Fruit fly (Drosophila melanogaster) whole organism, embryonic: Measurements from ENCODE around the gene CG5096.

Experiments used
- Asciz ChIP-seq: fragments of 200-800 bp; sonication (Bioruptor generic); optimal IDR thresholded peaks from 2 replicates; lab custom pipeline; 2017; ENCODE audit warnings: missing biosample characterization, mild to moderate bottlenecking, missing genetic modification characterization, missing genetic modification reagents
- Atf-2 ChIP-seq: fragments of 200-800 bp; sonication (Bioruptor generic); optimal IDR thresholded peaks from 2 replicates; lab custom pipeline; 2016; ENCODE audit warnings: missing biosample characterization, missing genetic modification characterization
- Awh ChIP-seq: fragments of 200-800 bp; sonication (Bioruptor generic); IDR thresholded peaks from 2 replicates; pipeline ENCODE4, ENCODE4 v1.3.6; 2022; ENCODE audit warnings: missing biosample characterization, missing genetic modification characterization
- BtbVII ChIP-seq: fragments of 200-800 bp; sonication (Bioruptor generic); optimal IDR thresholded peaks from 3 replicates; lab custom pipeline; 2017; ENCODE audit warnings: missing biosample characterization, mild to moderate bottlenecking, missing genetic modification characterization
- CG10979 ChIP-seq: fragments of 200-800 bp; sonication (Bioruptor generic); optimal IDR thresholded peaks from 2 replicates; lab custom pipeline; 2018; ENCODE audit warnings: missing biosample characterization, mild to moderate bottlenecking, missing genetic modification characterization, moderate library complexity
- CG11093 ChIP-seq: fragments of 200-800 bp; sonication (Bioruptor generic); IDR thresholded peaks from 3 replicates; pipeline ENCODE4 v1.3.6; 2022; ENCODE audit warnings: missing biosample characterization, missing genetic modification characterization
- CG11723 ChIP-seq: fragments of 200-800 bp; sonication (Bioruptor generic); optimal IDR thresholded peaks from 2 replicates; lab custom pipeline; 2017; ENCODE audit warnings: missing biosample characterization, mild to moderate bottlenecking, missing genetic modification characterization
- CG13624 ChIP-seq: fragments of 200-800 bp; sonication (Bioruptor generic); optimal IDR thresholded peaks from 2 replicates; lab custom pipeline; 2016; ENCODE audit warnings: missing biosample characterization, missing genetic modification characterization
- CG16779 ChIP-seq: fragments of 200-800 bp; sonication (Bioruptor generic); IDR thresholded peaks from 2 replicates; pipeline ENCODE4 v1.3.6; 2022; ENCODE audit warnings: missing biosample characterization, missing genetic modification characterization
- CG34376 ChIP-seq: fragments of 200-800 bp; sonication (Bioruptor generic); optimal IDR thresholded peaks from 2 replicates; lab custom pipeline; 2018; ENCODE audit warnings: missing biosample characterization, mild to moderate bottlenecking, missing genetic modification characterization
- CG4820 ChIP-seq: fragments of 200-800 bp; sonication (Bioruptor generic); optimal IDR thresholded peaks from 3 replicates; lab custom pipeline; 2016; ENCODE audit warnings: missing biosample characterization, missing genetic modification characterization
- CG6813 ChIP-seq: fragments of 200-800 bp; sonication (Bioruptor generic); optimal IDR thresholded peaks from 2 replicates; lab custom pipeline; 2017; ENCODE audit warnings: missing biosample characterization, missing genetic modification characterization, mild to moderate bottlenecking, moderate library complexity, missing genetic modification reagents
- CG7372 ChIP-seq: fragments of 200-800 bp; sonication (Bioruptor generic); IDR thresholded peaks from 2 replicates; pipeline ENCODE4 v1.3.6; 2022; ENCODE audit warnings: missing biosample characterization, missing genetic modification characterization
- CG9727 ChIP-seq: fragments of 200-800 bp; sonication (Bioruptor generic); optimal IDR thresholded peaks from 3 replicates; lab custom pipeline; 2017; ENCODE audit warnings: missing biosample characterization, mild to moderate bottlenecking, missing genetic modification characterization
- Camta ChIP-seq: fragments of 200-800 bp; sonication (Bioruptor generic); optimal IDR thresholded peaks from 2 replicates; lab custom pipeline; 2016; ENCODE audit warnings: missing biosample characterization, missing genetic modification characterization
- D19A ChIP-seq: fragments of 200-800 bp; optimal IDR thresholded peaks from 3 replicates; lab custom pipeline; 2019; ENCODE audit warnings: missing biosample characterization, mild to moderate bottlenecking, missing genetic modification characterization, moderate library complexity
- Dbx ChIP-seq: fragments of 200-800 bp; sonication (Bioruptor generic); IDR thresholded peaks from 3 replicates; pipeline ENCODE4 v1.3.6; 2022; ENCODE audit warnings: missing biosample characterization, missing genetic modification characterization
- Dfd ChIP-seq, 2 experiments: fragments of >200 bp; optimal IDR thresholded peaks; 2 replicates each; lab custom pipeline; 2017; ENCODE audit warnings: missing biosample characterization in 2 of 2, missing genetic modification characterization in 2 of 2
- Dref ChIP-seq: fragments of 200-800 bp; sonication (Bioruptor generic); IDR thresholded peaks from 2 replicates; pipeline ENCODE4 v1.3.6; 2022; ENCODE audit warnings: missing biosample characterization, missing genetic modification characterization
- E2f1 ChIP-seq: fragments of 200-800 bp; sonication (Bioruptor generic); IDR thresholded peaks from 2 replicates; pipeline ENCODE4 v1.3.6; 2022; ENCODE audit warnings: missing biosample characterization, missing genetic modification characterization
- H2.0 ChIP-seq: fragments of 200-800 bp; sonication (Bioruptor generic); IDR thresholded peaks from 2 replicates; pipeline ENCODE4 v1.3.6; 2022; ENCODE audit warnings: missing biosample characterization, missing genetic modification characterization
- HLH54F ChIP-seq: fragments of 200-800 bp; sonication (Bioruptor generic); optimal IDR thresholded peaks from 3 replicates; lab custom pipeline; 2016; ENCODE audit warnings: missing biosample characterization, missing genetic modification characterization
- Hsf ChIP-seq: fragments of 200-800 bp; sonication (Bioruptor generic); optimal IDR thresholded peaks from 3 replicates; lab custom pipeline; 2016; ENCODE audit warnings: missing biosample characterization, missing genetic modification characterization
- Jarid2 ChIP-seq: fragments of 200-800 bp; sonication (Bioruptor generic); optimal IDR thresholded peaks from 3 replicates; lab custom pipeline; 2017; ENCODE audit warnings: mild to moderate bottlenecking, missing biosample characterization, missing genetic modification reagents, missing genetic modification characterization
- Kr ChIP-seq: fragments of 200-800 bp; sonication (Bioruptor generic); optimal IDR thresholded peaks from 2 replicates; lab custom pipeline; 2017; ENCODE audit warnings: missing biosample characterization, mild to moderate bottlenecking, missing genetic modification characterization
- Lim3 ChIP-seq: fragments of 200-800 bp; sonication (Bioruptor generic); IDR thresholded peaks from 2 replicates; pipeline ENCODE4 v1.3.6; 2022; ENCODE audit warnings: missing biosample characterization, missing genetic modification characterization
- Optix ChIP-seq: fragments of 200-800 bp; sonication (Bioruptor generic); IDR thresholded peaks from 3 replicates; pipeline ENCODE4 v1.3.6; 2022; ENCODE audit warnings: missing biosample characterization, missing genetic modification characterization
- Pdp1 ChIP-seq, 2 experiments: fragments of 200-800 bp; sonication (Bioruptor generic); optimal IDR thresholded peaks; 3 replicates each; lab custom pipeline; 2016; ENCODE audit warnings: missing biosample characterization in 2 of 2, missing genetic modification characterization in 2 of 2, mild to moderate bottlenecking in 1 of 2, moderate library complexity in 1 of 2
- Poxn ChIP-seq: fragments of 200-800 bp; sonication (Bioruptor generic); IDR thresholded peaks from 2 replicates; pipeline ENCODE4 v1.3.6; 2022; ENCODE audit warnings: missing biosample characterization, missing genetic modification characterization
- Scr ChIP-seq: fragments of 200-800 bp; sonication (Bioruptor generic); IDR thresholded peaks from 2 replicates; pipeline ENCODE4 v1.3.6; 2022; ENCODE audit warnings: missing biosample characterization, missing genetic modification characterization; ENCODE audit not compliant: partially characterized antibody
- Sry-β ChIP-seq: fragments of 200-800 bp; sonication (Bioruptor generic); optimal IDR thresholded peaks from 2 replicates; lab custom pipeline; 2018; ENCODE audit warnings: missing biosample characterization, mild to moderate bottlenecking, missing genetic modification characterization, moderate library complexity
- Xrp1 ChIP-seq: fragments of 200-800 bp; sonication (Bioruptor generic); IDR thresholded peaks from 2 replicates; pipeline ENCODE4 v1.3.6; 2022; ENCODE audit warnings: missing biosample characterization, missing genetic modification characterization
- abd-A ChIP-seq: fragments of 200-800 bp; sonication (Bioruptor generic); optimal IDR thresholded peaks from 3 replicates; lab custom pipeline; 2019; ENCODE audit warnings: missing biosample characterization, mild to moderate bottlenecking, missing genetic modification characterization, moderate library complexity
- ara ChIP-seq: fragments of 200-800 bp; sonication (Bioruptor generic); IDR thresholded peaks from 2 replicates; pipeline ENCODE4 v1.3.6; 2022; ENCODE audit warnings: missing biosample characterization, missing genetic modification characterization
- ase ChIP-seq: fragments of 200-800 bp; sonication (Bioruptor generic); IDR thresholded peaks from 3 replicates; pipeline ENCODE4 v1.3.6; 2022; ENCODE audit warnings: missing biosample characterization, missing genetic modification characterization
- bigmax ChIP-seq: fragments of 200-800 bp; sonication (Bioruptor generic); optimal IDR thresholded peaks from 2 replicates; lab custom pipeline; 2018; ENCODE audit warnings: missing biosample characterization, mild to moderate bottlenecking, missing genetic modification characterization
- bowl ChIP-seq: fragments of 200-800 bp; sonication (Bioruptor generic); IDR thresholded peaks from 2 replicates; pipeline ENCODE4 v1.3.6; 2022; ENCODE audit warnings: missing biosample characterization, missing genetic modification characterization
- bsh ChIP-seq, 2 experiments: fragments of 200-800 bp; sonication (Bioruptor generic); optimal IDR thresholded peaks; 2 replicates each; lab custom pipeline; 2017 to 2018; ENCODE audit warnings: mild to moderate bottlenecking in 2 of 2, missing biosample characterization in 2 of 2, missing genetic modification characterization in 2 of 2, moderate library complexity in 1 of 2
- chinmo ChIP-seq: fragments of 200-800 bp; sonication (Bioruptor generic); IDR thresholded peaks from 4 replicates; pipeline ENCODE4 v1.3.6; 2022; ENCODE audit warnings: missing biosample characterization, missing genetic modification characterization; ENCODE audit not compliant: partially characterized antibody
- chm ChIP-seq: fragments of 200-800 bp; sonication (Bioruptor generic); IDR thresholded peaks from 2 replicates; pipeline ENCODE4 v1.3.6; 2022; ENCODE audit warnings: missing biosample characterization, missing genetic modification characterization
- da ChIP-seq: fragments of 200-800 bp; sonication (Bioruptor generic); optimal IDR thresholded peaks from 2 replicates; lab custom pipeline; 2016; ENCODE audit warnings: missing biosample characterization, missing genetic modification characterization
- dimm ChIP-seq: fragments of 200-800 bp; sonication (Bioruptor generic); IDR thresholded peaks from 2 replicates; pipeline ENCODE4 v1.3.6; 2022; ENCODE audit warnings: missing biosample characterization, missing genetic modification characterization
- dmrt99B ChIP-seq: fragments of 200-800 bp; sonication (Bioruptor generic); optimal IDR thresholded peaks from 2 replicates; lab custom pipeline; 2018; ENCODE audit warnings: missing biosample characterization, mild to moderate bottlenecking, missing genetic modification characterization, moderate library complexity
- dpn ChIP-seq, 2 experiments: fragments of 200-800 bp; sonication (Bioruptor generic); optimal IDR thresholded peaks; 3 replicates each; lab custom pipeline; 2016; ENCODE audit warnings: missing biosample characterization in 2 of 2, missing genetic modification characterization in 2 of 2
- en ChIP-seq: fragments of 200-800 bp; sonication (Bioruptor generic); optimal IDR thresholded peaks from 2 replicates; lab custom pipeline; 2016; ENCODE audit warnings: missing biosample characterization, missing genetic modification characterization
- fd64A ChIP-seq: fragments of 200-800 bp; sonication (Bioruptor generic); optimal IDR thresholded peaks from 3 replicates; lab custom pipeline; 2018; ENCODE audit warnings: missing biosample characterization, mild to moderate bottlenecking, missing genetic modification characterization
- gem ChIP-seq: fragments of 200-800 bp; sonication (Bioruptor generic); optimal IDR thresholded peaks from 2 replicates; lab custom pipeline; 2019; ENCODE audit warnings: missing biosample characterization, mild to moderate bottlenecking, missing genetic modification characterization, moderate library complexity
- grau ChIP-seq: fragments of 200-800 bp; optimal IDR thresholded peaks from 3 replicates; lab custom pipeline; 2019; ENCODE audit warnings: missing biosample characterization, mild to moderate bottlenecking, missing genetic modification characterization, moderate library complexity
- pho ChIP-seq: fragments of 200-800 bp; sonication (Bioruptor generic); optimal IDR thresholded peaks from 2 replicates; lab custom pipeline; 2016; ENCODE audit warnings: missing biosample characterization, missing genetic modification characterization
- tx ChIP-seq: fragments of 200-800 bp; sonication (Bioruptor generic); optimal IDR thresholded peaks from 2 replicates; lab custom pipeline; 2016; ENCODE audit warnings: missing biosample characterization, missing genetic modification characterization
- vnd ChIP-seq: fragments of 200-800 bp; sonication (Bioruptor generic); IDR thresholded peaks from 3 replicates; pipeline ENCODE4 v1.3.6; 2022; ENCODE audit warnings: missing biosample characterization, missing genetic modification characterization; ENCODE audit not compliant: partially characterized antibody
- wdn ChIP-seq: fragments of 200-800 bp; sonication (Bioruptor generic); IDR thresholded peaks from 2 replicates; pipeline ENCODE4 v1.3.6; 2022; ENCODE audit warnings: missing biosample characterization, missing genetic modification characterization

Gene CG5096

DNA sequence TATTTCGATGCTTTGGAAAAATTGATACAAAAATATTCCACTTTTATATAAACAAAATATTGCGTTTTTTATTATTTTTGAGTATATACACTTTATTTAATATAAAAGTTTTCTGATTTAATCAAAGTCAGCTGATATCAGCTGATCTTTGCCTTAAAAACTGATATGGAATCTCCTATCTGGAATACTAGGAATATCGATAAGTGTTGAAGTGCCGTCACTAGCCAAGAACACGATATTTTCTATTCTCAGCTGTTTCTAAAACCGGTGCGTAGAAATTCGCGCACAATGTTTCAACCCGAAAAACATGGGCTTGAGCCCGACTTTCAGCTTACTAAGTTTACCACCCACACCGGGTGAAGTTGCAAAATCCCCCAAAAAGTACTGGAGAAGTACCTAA is 39.6 kb upstream of the CG5096 start, which contains the start of gene Sps2 (continued):
- TF ChIP-seq chm (GFP tag; lab: Robert Waterston, UW) = no peak
- no peak for TF ChIP-seq vnd (GFP tag; lab: Robert Waterston, UW)
- TF ChIP-seq wdn (GFP tag; lab: Robert Waterston, UW) = no peak
- no peak for TF ChIP-seq ara
- TF ChIP-seq CG13624 = peak; percentile 30
- no peak for TF ChIP-seq CG7372 (GFP tag; lab: Robert Waterston, UW)
- peak; percentile 72 for TF ChIP-seq Dref (GFP tag; lab: Robert Waterston, UW)
- no peak for TF ChIP-seq tx (GFP tag; lab: Kevin White, UChicago)
- peak; percentile 24 for TF ChIP-seq CG10979 (tag; lab: Kevin White, UChicago)
- TF ChIP-seq da = no peak
- TF ChIP-seq dmrt99B (tag; lab: Kevin White, UChicago) = no peak
- no peak for TF ChIP-seq pho (GFP tag; lab: Kevin White, UChicago)
- no peak for TF ChIP-seq Camta (GFP tag; lab: Kevin White, UChicago)
- no peak for TF ChIP-seq CG6813 (GFP tag; lab: Kevin White, UChicago)
- peak in 1 of 2 experiments; percentile 6 for TF ChIP-seq dpn (GFP tag; optimal IDR thresholded peaks at IDR 0.05; lab: Kevin White, UChicago)
- no peak for TF ChIP-seq Xrp1 (GFP tag; lab: Robert Waterston, UW)
- peak; percentile 26 for TF ChIP-seq grau (tag; lab: Kevin White, UChicago)
- no peak for TF ChIP-seq CG11723 (GFP tag; lab: Kevin White, UChicago)
- no peak for TF ChIP-seq BtbVII
- no peak for TF ChIP-seq abd-A (tag; lab: Kevin White, UChicago)
- TF ChIP-seq CG16779 (GFP tag; lab: Robert Waterston, UW) = no peak
- no peak for TF ChIP-seq CG11093 (GFP tag; lab: Robert Waterston, UW)
- TF ChIP-seq CG9727 (GFP tag; lab: Kevin White, UChicago) = peak; percentile 33
- no peak for TF ChIP-seq bsh (GFP tag; optimal IDR thresholded peaks at IDR 0.05; lab: Kevin White, UChicago)
- TF ChIP-seq ase = no peak
- TF ChIP-seq Kr (GFP tag; lab: Kevin White, UChicago) = no peak
- TF ChIP-seq E2f1 = no peak
- TF ChIP-seq gem = peak; percentile 33
- TF ChIP-seq chinmo (GFP tag; lab: Robert Waterston, UW) = no peak
- TF ChIP-seq Pdp1 (GFP tag; optimal IDR thresholded peaks at IDR 0.05; lab: Kevin White, UChicago) = peak in 1 of 2 experiments; percentile 27
- TF ChIP-seq HLH54F (GFP tag; lab: Kevin White, UChicago) = no peak
- no peak for TF ChIP-seq Dbx (GFP tag; lab: Robert Waterston, UW)
- no peak for TF ChIP-seq Asciz
- no peak for TF ChIP-seq bowl (GFP tag; lab: Robert Waterston, UW)
- TF ChIP-seq Poxn (GFP tag; lab: Robert Waterston, UW) = no peak
- no peak for TF ChIP-seq Atf-2
- TF ChIP-seq CG4820 = no peak
- no peak for TF ChIP-seq dimm (GFP tag; lab: Robert Waterston, UW)
- no peak for TF ChIP-seq Hsf (GFP tag; lab: Kevin White, UChicago)
- TF ChIP-seq en (GFP tag; lab: Kevin White, UChicago) = no peak
- peak; percentile 16 for TF ChIP-seq D19A (tag; lab: Kevin White, UChicago)
- no peak for TF ChIP-seq H2.0 (GFP tag; lab: Robert Waterston, UW)
- TF ChIP-seq Optix (GFP tag; lab: Robert Waterston, UW) = no peak
- TF ChIP-seq Scr (GFP tag; lab: Robert Waterston, UW) = peak; percentile 82
- no peak for TF ChIP-seq Dfd (GFP tag; optimal IDR thresholded peaks at IDR 0.05; lab: Kevin White, UChicago)
- no peak for TF ChIP-seq Awh (GFP tag; lab: Robert Waterston, UW)
- TF ChIP-seq CG34376 = peak; percentile 52
- TF ChIP-seq Lim3 (GFP tag; lab: Robert Waterston, UW) = no peak
- no peak for TF ChIP-seq Jarid2 (GFP tag; lab: Kevin White, UChicago)
- no peak for TF ChIP-seq bigmax (GFP tag; lab: Kevin White, UChicago)
- no peak for TF ChIP-seq fd64A (GFP tag; lab: Kevin White, UChicago)
- no peak for TF ChIP-seq Sry-β (GFP tag; lab: Kevin White, UChicago)
